Fruit fly (Drosophila melanogaster): Measurements from ENCODE around the gene Psf1.

dm6 chr3L:1279685-1280084 lies 32.2 kb upstream of the Psf1 start:
- no peak for TF ChIP-seq Sin3A (optimal IDR thresholded peaks at IDR 0.05)
- TF ChIP-seq insv (optimal IDR thresholded peaks at IDR 0.05), result no peak
- TF ChIP-seq h (optimal IDR thresholded peaks at IDR 0.05), result no peak
- no peak for TF ChIP-seq Myc (optimal IDR thresholded peaks at IDR 0.05)
